Worm (Caenorhabditis elegans): ENCODE measurements around the gene Y57A10A.13.

DNA sequence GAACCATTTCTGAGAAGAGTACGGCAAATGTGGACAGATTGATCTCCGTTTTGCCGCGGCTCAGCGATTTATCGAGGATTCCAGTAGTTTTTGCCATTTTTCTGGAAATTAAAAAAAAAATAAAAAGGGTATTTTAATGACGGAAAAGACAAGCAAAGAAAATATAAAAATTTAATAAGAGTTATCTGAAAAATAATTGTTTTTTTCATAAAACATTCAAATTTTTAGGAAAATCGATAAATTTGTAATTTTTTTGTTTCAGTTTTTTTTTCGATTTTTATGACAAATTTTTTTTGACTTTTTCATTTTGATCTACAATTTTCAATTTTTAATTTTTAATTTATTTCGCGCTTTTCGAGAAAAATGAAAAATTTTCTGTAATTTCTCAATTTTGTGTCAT, 17.6 kb upstream of the Y57A10A.13 start, which contains the start of gene trpp-5:
- TF ChIP-seq ama-1 (optimal IDR thresholded peaks at IDR 0.05): no peak
- TF ChIP-seq flt-1 (GFP tag; IDR thresholded peaks at IDR 0.05): no peak
- TF ChIP-seq pes-1 (GFP tag; IDR thresholded peaks at IDR 0.05): no peak
- TF ChIP-seq aly-1 (tag; optimal IDR thresholded peaks at IDR 0.05): no peak
- no peak for TF ChIP-seq hmg-4 (GFP tag; optimal IDR thresholded peaks at IDR 0.05)
- TF ChIP-seq tbx-11 (GFP tag; IDR thresholded peaks at IDR 0.05): no peak
- no peak for TF ChIP-seq sea-1 (GFP tag; conservative IDR thresholded peaks at IDR 0.05)
- TF ChIP-seq scrt-1 (GFP tag; IDR thresholded peaks at IDR 0.05): no peak
- no peak for TF ChIP-seq tbx-37 (GFP tag; conservative IDR thresholded peaks at IDR 0.05)
- TF ChIP-seq tra-4 (tag; optimal IDR thresholded peaks at IDR 0.05): no peak
